Fruit fly (Drosophila melanogaster): ENCODE data around the gene CG10663.
A peak's percentile ranks its signal among the peaks of the same experiment; 100 is the strongest.

The CG10663 gene

DNA sequence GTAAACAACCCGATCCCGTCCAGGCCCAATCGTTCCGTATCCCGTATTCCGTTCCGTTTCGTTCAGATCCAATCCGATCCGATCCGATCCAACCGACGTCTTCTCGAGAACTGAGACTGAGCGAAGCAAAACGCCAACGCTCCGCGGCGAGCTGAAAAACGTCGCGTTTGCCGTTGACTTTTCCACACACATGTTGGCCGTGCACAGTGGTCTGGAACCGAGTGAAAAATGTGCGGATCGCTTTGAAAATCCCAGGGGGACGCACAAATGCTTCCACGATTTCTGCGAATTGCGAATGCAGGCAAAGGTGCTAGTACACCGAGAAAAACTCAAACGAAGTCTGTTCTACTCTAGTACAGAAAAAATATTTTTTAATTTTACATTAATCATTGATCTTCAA is at the start of gene CG10663:
CG10663 (minus strand) TSS at position 88 of the 400 bp plus-strand sequence.
- TF ChIP-seq CG4496 (GFP tag; IDR thresholded peaks at IDR 0.05) (peak; percentile 77), CG13204 (GFP tag; optimal IDR thresholded peaks at IDR 0.05) (peak; percentile 22), EcR (GFP tag; optimal IDR thresholded peaks at IDR 0.05) (peak; percentile 20), CG14655 (GFP tag; optimal IDR thresholded peaks at IDR 0.05) (peak; percentile 22), CG8159 (tag; optimal IDR thresholded peaks at IDR 0.05) (no peak), Ets98B (GFP tag; IDR thresholded peaks at IDR 0.05) (peak; percentile 51), rn (GFP tag; IDR thresholded peaks at IDR 0.05) (no peak), CG15710 (tag; optimal IDR thresholded peaks at IDR 0.05) (no peak), CG17806 (tag; optimal IDR thresholded peaks at IDR 0.05) (no peak), CG8301 (tag; optimal IDR thresholded peaks at IDR 0.05) (peak; percentile 21)

DNA sequence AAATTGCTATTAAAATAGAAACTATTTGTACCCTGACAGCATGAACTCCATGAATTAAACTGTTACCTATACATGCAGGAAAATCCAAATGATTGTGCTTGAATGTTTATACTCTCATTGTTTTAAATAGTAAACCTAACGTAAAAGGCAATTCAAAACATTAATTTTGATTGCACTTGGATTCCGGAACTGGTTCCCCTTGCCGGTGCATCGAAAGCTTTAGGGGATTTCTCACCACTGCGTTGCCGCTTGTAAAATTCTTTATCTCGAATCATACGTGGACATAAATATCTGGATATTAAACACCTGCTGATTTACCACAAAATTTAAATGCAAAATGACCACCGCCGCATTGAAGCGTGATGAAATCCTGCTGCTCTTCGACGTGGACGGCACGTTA is 49.5 kb upstream of the CG10663 start, which contains the start of gene Pmm2:
Pmm2 (plus strand) TSS at position 273 of the 400 bp plus-strand sequence.
- TF ChIP-seq CG10348 (GFP tag; IDR thresholded peaks at IDR 0.05) (no peak), CG14655 (GFP tag; optimal IDR thresholded peaks at IDR 0.05) (no peak), CG32121 (GFP tag; IDR thresholded peaks at IDR 0.05) (no peak), CG17806 (tag; optimal IDR thresholded peaks at IDR 0.05) (no peak), rn (GFP tag; IDR thresholded peaks at IDR 0.05) (no peak), CG8301 (tag; optimal IDR thresholded peaks at IDR 0.05) (no peak), CG34367 (tag; optimal IDR thresholded peaks at IDR 0.05) (no peak), Pif1A (GFP tag; optimal IDR thresholded peaks at IDR 0.05) (no peak), CG13204 (GFP tag; optimal IDR thresholded peaks at IDR 0.05) (no peak), Ets98B (GFP tag; IDR thresholded peaks at IDR 0.05) (no peak), CG15710 (tag; optimal IDR thresholded peaks at IDR 0.05) (no peak), D1 (tag; optimal IDR thresholded peaks at IDR 0.05) (no peak), fd96Ca (GFP tag; IDR thresholded peaks at IDR 0.05) (no peak), Pif1B (GFP tag; optimal IDR thresholded peaks at IDR 0.05) (no peak), CG4496 (GFP tag; IDR thresholded peaks at IDR 0.05) (no peak), CG8159 (tag; optimal IDR thresholded peaks at IDR 0.05) (no peak)

DNA sequence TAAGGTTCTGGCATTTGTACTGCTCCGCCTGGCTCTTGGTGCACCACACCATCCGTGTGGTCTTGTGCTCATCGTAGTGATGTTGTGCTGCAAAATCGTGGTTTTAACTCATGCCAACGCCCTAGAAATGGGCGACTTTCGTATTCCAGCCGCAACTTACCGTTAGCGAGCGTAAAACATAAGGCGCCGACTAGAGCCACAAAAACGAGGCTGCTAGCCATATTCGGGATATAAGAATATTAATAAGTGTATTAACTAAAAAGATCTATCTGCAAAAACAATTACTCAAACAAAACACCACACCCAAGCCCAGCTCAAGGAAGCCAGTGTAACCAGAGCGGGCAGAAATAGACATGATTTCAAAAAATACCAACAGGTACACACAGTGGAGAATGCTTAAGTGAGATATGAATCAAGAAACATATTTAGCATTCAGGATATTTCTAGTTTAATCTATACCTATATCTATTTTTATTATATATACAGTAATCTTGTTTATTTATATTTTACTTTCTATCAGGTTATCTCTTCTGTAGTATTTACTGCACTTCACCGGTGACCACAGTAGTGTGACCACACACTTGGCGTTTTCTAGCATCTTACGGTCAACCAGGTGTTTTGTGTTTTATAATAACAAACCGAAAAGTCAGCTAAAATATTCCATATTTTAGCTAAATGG is 48.7 kb upstream of the CG10663 start, which contains the start of the genes Tsf2 and CG34242:
Tsf2 (minus strand) TSS at position 333 of the 679 bp plus-strand sequence.
CG34242 (plus strand) TSS at position 605 of the 679 bp plus-strand sequence.
- TF ChIP-seq CG4496 (GFP tag; IDR thresholded peaks at IDR 0.05) (peak; percentile 95), CG10348 (GFP tag; IDR thresholded peaks at IDR 0.05) (peak; percentile 91), CG8159 (tag; optimal IDR thresholded peaks at IDR 0.05) (peak; percentile 92), Pif1A (GFP tag; optimal IDR thresholded peaks at IDR 0.05) (peak; percentile 64), fd96Ca (GFP tag; IDR thresholded peaks at IDR 0.05) (no peak; the same call in 2 of the 3 replicates), CG15710 (tag; optimal IDR thresholded peaks at IDR 0.05) (peak; percentile 72), CG32121 (GFP tag; IDR thresholded peaks at IDR 0.05) (peak; percentile 95), CG13204 (GFP tag; optimal IDR thresholded peaks at IDR 0.05) (no peak), CG9948 (tag; optimal IDR thresholded peaks at IDR 0.05) (peak; percentile 88), D1 (tag; optimal IDR thresholded peaks at IDR 0.05) (peak; percentile 32), CG34367 (tag; optimal IDR thresholded peaks at IDR 0.05) (peak; percentile 10), CG17806 (tag; optimal IDR thresholded peaks at IDR 0.05) (peak; percentile 84), Snoo (tag; optimal IDR thresholded peaks at IDR 0.05) (peak; percentile 74), EcR (GFP tag; optimal IDR thresholded peaks at IDR 0.05) (no peak), gl (tag; optimal IDR thresholded peaks at IDR 0.05) (peak; percentile 49), Pif1B (GFP tag; optimal IDR thresholded peaks at IDR 0.05) (peak; percentile 66), CG14655 (GFP tag; optimal IDR thresholded peaks at IDR 0.05) (no peak), rn (GFP tag; IDR thresholded peaks at IDR 0.05) (peak; percentile 71), CG12605 (GFP tag; IDR thresholded peaks at IDR 0.05) (peak; percentile 97), Ets98B (GFP tag; IDR thresholded peaks at IDR 0.05) (peak; percentile 88), CG8301 (tag; optimal IDR thresholded peaks at IDR 0.05) (peak; percentile 87)

DNA sequence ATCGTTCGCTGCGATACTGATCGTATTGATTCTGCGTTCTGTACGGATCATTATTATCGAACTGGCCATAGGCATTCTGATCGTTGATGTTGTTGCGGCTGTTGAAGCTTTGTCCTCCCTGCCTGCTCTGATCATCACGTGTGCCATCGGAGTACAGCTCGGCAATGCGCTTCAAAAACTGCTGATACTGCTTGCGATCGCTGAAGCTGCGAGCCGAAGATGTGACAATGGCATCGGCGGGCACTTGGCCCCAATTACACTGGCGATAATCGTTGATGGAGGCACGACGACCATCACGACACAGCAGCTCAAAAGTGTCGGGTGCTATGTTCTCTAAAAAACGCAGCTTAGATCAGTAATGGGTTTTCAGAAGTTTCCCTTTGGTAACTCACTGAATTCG is 47.4 kb upstream of the CG10663 start:
- TF ChIP-seq CG32121 (GFP tag; IDR thresholded peaks at IDR 0.05) (no peak), CG34367 (tag; optimal IDR thresholded peaks at IDR 0.05) (no peak), Snoo (tag; optimal IDR thresholded peaks at IDR 0.05) (no peak), CG8159 (tag; optimal IDR thresholded peaks at IDR 0.05) (no peak), gl (tag; optimal IDR thresholded peaks at IDR 0.05) (no peak), CG9948 (tag; optimal IDR thresholded peaks at IDR 0.05) (no peak), CG17806 (tag; optimal IDR thresholded peaks at IDR 0.05) (no peak), CG12605 (GFP tag; IDR thresholded peaks at IDR 0.05) (no peak), CG8301 (tag; optimal IDR thresholded peaks at IDR 0.05) (no peak), Ets98B (GFP tag; IDR thresholded peaks at IDR 0.05) (no peak)

dm6 chr3L:12530044-12530443 is 45.2 kb upstream of the CG10663 start, which contains the start of gene nst:
Gene nst (minus strand): TSS chr3L:12530171.
- no peak for TF ChIP-seq Pif1A (GFP tag; optimal IDR thresholded peaks at IDR 0.05)

- TF ChIP-seq CG12605 (GFP tag; IDR thresholded peaks at IDR 0.05): peak; percentile 72
- peak; percentile 47 for TF ChIP-seq CG15710 (tag; optimal IDR thresholded peaks at IDR 0.05)
- peak; percentile 82 for TF ChIP-seq Ets98B (GFP tag; IDR thresholded peaks at IDR 0.05)
- TF ChIP-seq CG9948 (tag; optimal IDR thresholded peaks at IDR 0.05): peak; percentile 51
- no peak for TF ChIP-seq EcR (GFP tag; optimal IDR thresholded peaks at IDR 0.05)
- no peak for TF ChIP-seq D1 (tag; optimal IDR thresholded peaks at IDR 0.05)
- TF ChIP-seq CG34367 (tag; optimal IDR thresholded peaks at IDR 0.05): peak; percentile 58
- peak; percentile 39 for TF ChIP-seq gl (tag; optimal IDR thresholded peaks at IDR 0.05)
- peak; percentile 62 for TF ChIP-seq CG17806 (tag; optimal IDR thresholded peaks at IDR 0.05)
- peak; percentile 72; the same call in 2 of the 3 replicates for TF ChIP-seq fd96Ca (GFP tag; IDR thresholded peaks at IDR 0.05)
- TF ChIP-seq CG13204 (GFP tag; optimal IDR thresholded peaks at IDR 0.05): no peak
- TF ChIP-seq Pif1A (GFP tag; optimal IDR thresholded peaks at IDR 0.05): peak; percentile 79
- TF ChIP-seq CG32121 (GFP tag; IDR thresholded peaks at IDR 0.05): peak; percentile 74
- TF ChIP-seq CG10348 (GFP tag; IDR thresholded peaks at IDR 0.05): no peak
- peak; percentile 85 for TF ChIP-seq CG4496 (GFP tag; IDR thresholded peaks at IDR 0.05)
- peak; percentile 71 for TF ChIP-seq CG14655 (GFP tag; optimal IDR thresholded peaks at IDR 0.05)
- TF ChIP-seq CG8301 (tag; optimal IDR thresholded peaks at IDR 0.05): peak; percentile 73
- 0 out of 2 replicates have a peak, but pooled peaks have one; percentile 22 for TF ChIP-seq rn (GFP tag; IDR thresholded peaks at IDR 0.05)
- TF ChIP-seq Snoo (tag; optimal IDR thresholded peaks at IDR 0.05): peak; percentile 68
- TF ChIP-seq Pif1B (GFP tag; optimal IDR thresholded peaks at IDR 0.05): peak; percentile 51
- peak; percentile 60 for TF ChIP-seq CG8159 (tag; optimal IDR thresholded peaks at IDR 0.05)
Measured at dm6 chr3L:12529431-12530007, 44.7 kb upstream of the CG10663 start.

Measured in whole organism, pupa.